Worm (Caenorhabditis elegans): ENCODE measurements around the gene T21D12.12.

The T21D12.12 gene

DNA sequence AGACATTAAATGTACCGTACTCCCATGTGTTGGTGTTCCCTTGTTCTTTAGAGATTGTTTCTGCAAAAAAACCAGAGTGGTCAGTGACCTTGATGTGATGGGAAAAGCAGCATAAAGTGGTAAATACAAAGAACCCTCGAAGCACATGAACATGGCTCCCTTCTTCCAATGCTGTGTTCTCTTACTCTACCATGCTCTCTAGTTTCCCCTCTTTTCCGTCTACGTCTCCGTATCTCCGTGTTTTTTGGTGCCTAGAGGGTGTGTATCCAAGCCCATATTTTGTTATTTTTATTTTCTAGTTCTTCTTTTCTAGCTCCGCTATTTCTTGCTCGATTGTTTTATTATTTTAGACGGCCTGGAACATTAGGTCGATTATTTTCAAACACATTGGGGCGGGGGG is 40.3 kb downstream of the T21D12.12 start:
- TF ChIP-seq lsy-12 (tag; optimal IDR thresholded peaks at IDR 0.05) (no peak), nfya-1 (tag; optimal IDR thresholded peaks at IDR 0.05; ENCODE audit: insufficient read depth) (peak; percentile 44), ceh-16 (tag; optimal IDR thresholded peaks at IDR 0.05) (no peak), egl-27 (tag; optimal IDR thresholded peaks at IDR 0.05) (no peak), nhr-237 (tag; optimal IDR thresholded peaks at IDR 0.05) (no peak), nhr-12 (tag; optimal IDR thresholded peaks at IDR 0.05) (no peak), ama-1 (optimal IDR thresholded peaks at IDR 0.05) (no peak), fkh-2 (tag; optimal IDR thresholded peaks at IDR 0.05) (no peak), aly-2 (tag; optimal IDR thresholded peaks at IDR 0.05) (no peak), nhr-77 (tag; optimal IDR thresholded peaks at IDR 0.05) (no peak), elt-1 (tag; optimal IDR thresholded peaks at IDR 0.05) (no peak), sea-2 (GFP tag; optimal IDR thresholded peaks at IDR 0.05) (no peak), lin-15B (tag; optimal IDR thresholded peaks at IDR 0.05) (peak; percentile 26), tbx-2 (tag; optimal IDR thresholded peaks at IDR 0.05) (no peak), skn-1 (tag; optimal IDR thresholded peaks at IDR 0.05) (no peak), ceh-28 (tag; optimal IDR thresholded peaks at IDR 0.05) (no peak), pqm-1 (tag; optimal IDR thresholded peaks at IDR 0.05) (no peak), nhr-28 (tag; optimal IDR thresholded peaks at IDR 0.05) (no peak), fos-1 (tag; optimal IDR thresholded peaks at IDR 0.05) (no peak), fkh-10 (GFP tag; optimal IDR thresholded peaks at IDR 0.05) (no peak), mml-1 (tag; optimal IDR thresholded peaks at IDR 0.05) (no peak), eor-1 (tag; optimal IDR thresholded peaks at IDR 0.05) (no peak), nhr-25 (tag; optimal IDR thresholded peaks at IDR 0.05) (no peak), ceh-9 (tag; optimal IDR thresholded peaks at IDR 0.05) (no peak), nhr-43 (tag; optimal IDR thresholded peaks at IDR 0.05; ENCODE audit: poor library complexity, severe bottlenecking) (peak; percentile 34), lin-39 (tag; optimal IDR thresholded peaks at IDR 0.05) (peak; percentile 33), zag-1 (tag; optimal IDR thresholded peaks at IDR 0.05) (no peak), hmg-11 (tag; optimal IDR thresholded peaks at IDR 0.05) (peak; percentile 42), nhr-76 (tag; optimal IDR thresholded peaks at IDR 0.05) (no peak), egl-5 (tag; optimal IDR thresholded peaks at IDR 0.05) (peak; percentile 79), nhr-67 (tag; optimal IDR thresholded peaks at IDR 0.05) (no peak), unc-39 (tag; optimal IDR thresholded peaks at IDR 0.05) (no peak), snpc-4 (tag; optimal IDR thresholded peaks at IDR 0.05) (no peak), nhr-11 (tag; optimal IDR thresholded peaks at IDR 0.05) (no peak), R02D3.7 (tag; optimal IDR thresholded peaks at IDR 0.05) (no peak), ztf-4 (tag; optimal IDR thresholded peaks at IDR 0.05) (no peak), daf-12 (tag; optimal IDR thresholded peaks at IDR 0.05) (no peak), ceh-82 (tag; optimal IDR thresholded peaks at IDR 0.05) (no peak), unc-62 (GFP tag; optimal IDR thresholded peaks at IDR 0.05) (no peak), nhr-23 (tag; optimal IDR thresholded peaks at IDR 0.05) (no peak), elt-3 (tag; optimal IDR thresholded peaks at IDR 0.05) (no peak), pha-4 (tag; optimal IDR thresholded peaks at IDR 0.05) (no peak), ZK546.5 (tag; optimal IDR thresholded peaks at IDR 0.05) (no peak), jun-1 (tag; optimal IDR thresholded peaks at IDR 0.05) (no peak), mdl-1 (tag; optimal IDR thresholded peaks at IDR 0.05) (no peak), ztf-11 (tag; optimal IDR thresholded peaks at IDR 0.05) (no peak)

DNA sequence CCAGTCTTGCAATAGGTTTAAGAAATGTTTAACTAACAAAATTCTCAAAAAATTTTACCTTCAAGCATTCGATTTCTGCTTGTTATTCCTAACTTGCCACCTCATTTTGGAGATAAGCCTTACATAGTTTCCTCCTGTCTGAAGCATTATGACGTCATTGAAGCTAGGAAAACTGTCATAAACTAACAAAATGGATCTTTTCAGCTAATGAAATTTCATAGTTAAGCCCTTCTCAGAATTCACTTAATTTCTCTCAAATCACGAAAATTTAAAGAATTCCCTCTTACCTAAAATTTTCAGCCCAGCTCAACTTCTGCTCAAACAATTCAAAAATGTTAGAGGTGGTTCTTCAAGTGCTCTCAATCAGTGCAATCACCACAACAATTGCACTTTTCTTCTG is 41.0 kb downstream of the T21D12.12 start, which contains the start of gene swt-1:
Gene swt-1 (plus strand): TSS at position 301 of the 400 bp plus-strand sequence.
- TF ChIP-seq ZK546.5 (tag; optimal IDR thresholded peaks at IDR 0.05) (no peak), nhr-77 (tag; optimal IDR thresholded peaks at IDR 0.05) (no peak), unc-39 (tag; optimal IDR thresholded peaks at IDR 0.05) (no peak), ztf-4 (tag; optimal IDR thresholded peaks at IDR 0.05) (no peak), nhr-28 (tag; optimal IDR thresholded peaks at IDR 0.05) (no peak), ceh-28 (tag; optimal IDR thresholded peaks at IDR 0.05) (no peak), nhr-76 (tag; optimal IDR thresholded peaks at IDR 0.05) (no peak)
